Worm (Caenorhabditis elegans) whole organism, L3 larva: ENCODE measurements around the gene cth-2.

ENCODE experiments used
- ZK546.5 ChIP-seq: sonication (generic microtip); optimal IDR thresholded peaks from 2 replicates; lab custom pipeline; 2017; ENCODE audit warnings: missing biosample characterization, missing genetic modification characterization
- ama-1 ChIP-seq: fragments of 150-350 bp; optimal IDR thresholded peaks from 2 replicates; lab custom pipeline; 2018
- ceh-28 ChIP-seq: fragments of 150-350 bp; optimal IDR thresholded peaks from 2 replicates; lab custom pipeline; 2014; ENCODE audit warnings: missing biosample characterization, missing genetic modification reagents, missing genetic modification characterization
- ceh-9 ChIP-seq: sonication (generic microtip); optimal IDR thresholded peaks from 2 replicates; lab custom pipeline; 2018; ENCODE audit warnings: missing biosample characterization, missing genetic modification characterization
- daf-12 ChIP-seq: fragments of 150-350 bp; optimal IDR thresholded peaks from 2 replicates; lab custom pipeline; 2014; ENCODE audit warnings: missing biosample characterization, missing genetic modification reagents, missing genetic modification characterization
- egl-27 ChIP-seq: sonication (generic microtip); optimal IDR thresholded peaks from 4 replicates; lab custom pipeline; 2017; ENCODE audit warnings: missing biosample characterization, missing genetic modification reagents, missing genetic modification characterization
- egl-5 ChIP-seq: fragments of 150-350 bp; optimal IDR thresholded peaks from 2 replicates; lab custom pipeline; 2017; ENCODE audit warnings: missing biosample characterization, missing genetic modification reagents, missing genetic modification characterization, inconsistent platforms
- elt-1 ChIP-seq: fragments of 150-350 bp; optimal IDR thresholded peaks from 2 replicates; lab custom pipeline; 2014; ENCODE audit warnings: missing biosample characterization, missing genetic modification characterization
- elt-2 ChIP-seq: sonication (generic microtip); optimal IDR thresholded peaks from 2 replicates; lab custom pipeline; 2016; ENCODE audit warnings: missing genetic modification reagents, mild to moderate bottlenecking, missing genetic modification characterization, missing compliant biosample characterization
- eor-1 ChIP-seq, 2 experiments: fragments of 150-350 bp; optimal IDR thresholded peaks; 2 replicates each; lab custom pipeline; 2014 to 2018; ENCODE audit warnings: missing biosample characterization in 2 of 2, missing genetic modification characterization in 2 of 2
- fkh-10 ChIP-seq: sonication (generic microtip); optimal IDR thresholded peaks from 2 replicates; lab custom pipeline; 2017; ENCODE audit warnings: missing biosample characterization, missing genetic modification reagents, missing genetic modification characterization
- fkh-2 ChIP-seq: fragments of 150-350 bp; optimal IDR thresholded peaks from 2 replicates; lab custom pipeline; 2014; ENCODE audit warnings: missing biosample characterization, missing genetic modification reagents, missing genetic modification characterization
- fos-1 ChIP-seq: fragments of 150-350 bp; optimal IDR thresholded peaks from 2 replicates; lab custom pipeline; 2014; ENCODE audit warnings: missing biosample characterization, missing genetic modification characterization
- hmg-11 ChIP-seq: sonication (generic microtip); optimal IDR thresholded peaks from 2 replicates; lab custom pipeline; 2016; ENCODE audit warnings: missing genetic modification characterization, missing compliant biosample characterization
- jun-1 ChIP-seq: fragments of 150-350 bp; optimal IDR thresholded peaks from 2 replicates; lab custom pipeline; 2014; ENCODE audit warnings: missing biosample characterization, missing genetic modification reagents, missing genetic modification characterization
- lin-15B ChIP-seq: fragments of 150-350 bp; optimal IDR thresholded peaks from 2 replicates; lab custom pipeline; 2014; ENCODE audit warnings: missing biosample characterization, missing genetic modification characterization
- lin-39 ChIP-seq: fragments of 150-350 bp; optimal IDR thresholded peaks from 2 replicates; lab custom pipeline; 2018; ENCODE audit warnings: missing biosample characterization, missing genetic modification reagents, missing genetic modification characterization
- lsy-12 ChIP-seq: sonication (generic microtip); optimal IDR thresholded peaks from 2 replicates; lab custom pipeline; 2016; ENCODE audit warnings: mild to moderate bottlenecking, missing genetic modification characterization, missing compliant biosample characterization
- mdl-1 ChIP-seq: fragments of 150-350 bp; optimal IDR thresholded peaks from 2 replicates; lab custom pipeline; 2014; ENCODE audit warnings: missing biosample characterization, missing genetic modification characterization
- mml-1 ChIP-seq: fragments of 150-350 bp; sonication (generic microtip); optimal IDR thresholded peaks from 3 replicates; lab custom pipeline; 2014; ENCODE audit warnings: missing biosample characterization, missing genetic modification characterization
- nfya-1 ChIP-seq: sonication (generic microtip); optimal IDR thresholded peaks from 2 replicates; lab custom pipeline; 2017; ENCODE audit warnings: missing genetic modification characterization, mild to moderate bottlenecking, missing compliant biosample characterization, antibody characterized with exemption, moderate library complexity; ENCODE audit not compliant: insufficient read depth
- nhr-11 ChIP-seq: fragments of 150-350 bp; optimal IDR thresholded peaks from 2 replicates; lab custom pipeline; 2014; ENCODE audit warnings: missing biosample characterization, missing genetic modification characterization
- nhr-12 ChIP-seq: fragments of 150-350 bp; optimal IDR thresholded peaks from 2 replicates; lab custom pipeline; 2014; ENCODE audit warnings: missing biosample characterization, missing genetic modification characterization
- nhr-23 ChIP-seq: fragments of 150-350 bp; optimal IDR thresholded peaks from 2 replicates; lab custom pipeline; 2014; ENCODE audit warnings: missing biosample characterization, missing genetic modification reagents, missing genetic modification characterization
- nhr-237 ChIP-seq: fragments of 150-350 bp; optimal IDR thresholded peaks from 2 replicates; lab custom pipeline; 2014; ENCODE audit warnings: missing biosample characterization, missing genetic modification characterization
- nhr-25 ChIP-seq: sonication (generic microtip); optimal IDR thresholded peaks from 2 replicates; lab custom pipeline; 2017; ENCODE audit warnings: missing biosample characterization, missing genetic modification characterization
- nhr-28 ChIP-seq: fragments of 150-350 bp; optimal IDR thresholded peaks from 2 replicates; lab custom pipeline; 2014; ENCODE audit warnings: missing biosample characterization, missing genetic modification characterization
- nhr-67 ChIP-seq: fragments of 150-350 bp; optimal IDR thresholded peaks from 2 replicates; lab custom pipeline; 2014; ENCODE audit warnings: missing biosample characterization, missing genetic modification characterization
- nhr-76 ChIP-seq: fragments of 150-350 bp; sonication (generic microtip); optimal IDR thresholded peaks from 5 replicates; lab custom pipeline; 2014; ENCODE audit warnings: missing biosample characterization, missing genetic modification characterization
- nhr-77 ChIP-seq: fragments of 150-350 bp; optimal IDR thresholded peaks from 2 replicates; lab custom pipeline; 2014; ENCODE audit warnings: missing biosample characterization, missing genetic modification characterization
- pha-4 ChIP-seq: fragments of 150-350 bp; optimal IDR thresholded peaks from 2 replicates; lab custom pipeline; 2014; ENCODE audit warnings: missing biosample characterization, missing genetic modification reagents, missing genetic modification characterization
- pqm-1 ChIP-seq: fragments of 150-350 bp; optimal IDR thresholded peaks from 2 replicates; lab custom pipeline; 2017; ENCODE audit warnings: missing biosample characterization, missing genetic modification characterization, inconsistent platforms
- skn-1 ChIP-seq: fragments of 150-350 bp; optimal IDR thresholded peaks from 2 replicates; lab custom pipeline; 2014; ENCODE audit warnings: missing biosample characterization, missing genetic modification characterization
- snpc-4 ChIP-seq: fragments of 150-350 bp; optimal IDR thresholded peaks from 2 replicates; lab custom pipeline; 2014; ENCODE audit warnings: missing biosample characterization, missing genetic modification characterization
- tbx-2 ChIP-seq: sonication (generic microtip); optimal IDR thresholded peaks from 2 replicates; lab custom pipeline; 2016; ENCODE audit warnings: mild to moderate bottlenecking, missing genetic modification characterization, missing compliant biosample characterization
- unc-39 ChIP-seq: sonication (generic microtip); optimal IDR thresholded peaks from 4 replicates; lab custom pipeline; 2017; ENCODE audit warnings: missing biosample characterization, missing genetic modification characterization
- unc-62 ChIP-seq: fragments of 150-350 bp; sonication (generic microtip); optimal IDR thresholded peaks from 4 replicates; lab custom pipeline; 2014; ENCODE audit warnings: missing biosample characterization, missing genetic modification reagents, missing genetic modification characterization
- ztf-11 ChIP-seq: fragments of 150-350 bp; optimal IDR thresholded peaks from 2 replicates; lab custom pipeline; 2014; ENCODE audit warnings: missing biosample characterization, missing genetic modification characterization

cth-2 gene

ce11 chrII:7024897-7025852, 32.6 kb downstream of the cth-2 start, which contains the start of gene znf-598:
znf-598 (plus strand) TSS chrII:7025802.
- TF ChIP-seq mdl-1 (tag; lab: Kevin White, UChicago) (no peak), ceh-9 (tag; lab: Kevin White, UChicago) (no peak), fos-1 (no peak), skn-1 (no peak), unc-62 (GFP tag; lab: Kevin White, UChicago) (no peak), elt-2 (peak; percentile 72), fkh-2 (tag; lab: Kevin White, UChicago) (no peak), pha-4 (tag; lab: Kevin White, UChicago) (peak; percentile 84), lin-15B (tag; lab: Kevin White, UChicago) (peak; percentile 64), nhr-23 (tag; lab: Kevin White, UChicago) (peak; percentile 16), ztf-11 (no peak), pqm-1 (tag; lab: Kevin White, UChicago) (peak; percentile 40), ama-1 (lab: Kevin White, UChicago) (no peak), snpc-4 (tag; lab: Kevin White, UChicago) (peak; percentile 64), ceh-28 (tag; lab: Kevin White, UChicago) (no peak), tbx-2 (tag; lab: Kevin White, UChicago) (no peak)
- TF ChIP-seq, all 47 proteins: peak for 6

DNA sequence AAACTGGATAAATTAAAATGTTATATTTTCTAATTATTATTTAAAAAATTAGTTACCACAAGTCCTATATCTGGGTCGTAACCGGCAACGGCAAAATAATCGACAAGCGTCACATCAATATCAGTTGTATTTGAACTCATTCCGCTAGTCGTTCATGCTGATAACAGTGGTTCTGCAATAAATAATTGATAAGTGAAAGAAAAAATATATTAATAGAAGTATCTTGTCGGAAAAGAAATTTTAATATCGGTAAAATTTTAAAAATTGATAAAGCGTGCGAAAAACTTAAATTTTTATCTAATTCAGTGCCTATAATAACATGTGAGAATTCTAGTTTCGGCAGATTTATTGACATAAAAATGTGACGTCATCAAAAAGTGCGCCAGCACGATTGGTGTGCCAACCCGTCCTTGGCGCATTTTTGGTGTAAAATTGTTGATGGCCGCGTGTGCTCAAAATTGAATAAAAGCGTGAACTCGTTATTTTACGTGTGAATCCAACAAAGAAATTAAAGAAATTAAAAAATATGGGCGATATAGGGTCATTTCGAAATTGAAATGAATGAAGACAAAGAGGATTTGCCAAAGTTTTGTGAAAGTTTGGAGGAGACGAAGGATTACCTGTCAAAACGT, 35.3 kb downstream of the cth-2 start, which contains the start of the genes lst-6 and lst-5:
Gene lst-6 (minus strand): TSS at position 140 of the 632 bp plus-strand sequence.
Gene lst-5 (plus strand): TSS at position 544 of the 632 bp plus-strand sequence.
- TF ChIP-seq mml-1 (no peak), nhr-28 (no peak), nhr-76 (tag; lab: Kevin White, UChicago) (no peak), unc-39 (tag; lab: Kevin White, UChicago) (no peak), egl-5 (tag; lab: Kevin White, UChicago) (no peak), elt-2 (peak; percentile 94), ceh-28 (tag; lab: Kevin White, UChicago) (peak; percentile 34), fkh-2 (tag; lab: Kevin White, UChicago) (no peak), ama-1 (lab: Kevin White, UChicago) (no peak), tbx-2 (tag; lab: Kevin White, UChicago) (no peak), nhr-77 (tag; lab: Kevin White, UChicago) (no peak), lsy-12 (tag; lab: Kevin White, UChicago) (no peak), pha-4 (tag; lab: Kevin White, UChicago) (peak; percentile 76), lin-39 (tag; lab: Kevin White, UChicago) (no peak), daf-12 (no peak), fkh-10 (GFP tag; lab: Kevin White, UChicago) (peak; percentile 57), nhr-237 (tag; lab: Kevin White, UChicago) (no peak), nhr-25 (tag; lab: Kevin White, UChicago) (no peak), pqm-1 (tag; lab: Kevin White, UChicago) (peak; percentile 30), ZK546.5 (tag; lab: Kevin White, UChicago) (no peak), snpc-4 (tag; lab: Kevin White, UChicago) (peak; percentile 27), hmg-11 (tag; lab: Kevin White, UChicago) (peak; percentile 79), nhr-12 (tag; lab: Kevin White, UChicago) (no peak), egl-27 (tag; lab: Kevin White, UChicago) (no peak), nhr-11 (tag; lab: Kevin White, UChicago) (no peak), mdl-1 (tag; lab: Kevin White, UChicago) (no peak), lin-15B (tag; lab: Kevin White, UChicago) (peak; percentile 72), elt-1 (tag; lab: Kevin White, UChicago) (no peak), jun-1 (tag; lab: Kevin White, UChicago) (peak; percentile 47), nhr-67 (tag; lab: Kevin White, UChicago) (no peak), eor-1 (tag; optimal IDR thresholded peaks at IDR 0.05; lab: Kevin White, UChicago) (no peak), nfya-1 (tag; lab: Kevin White, UChicago) (peak; percentile 67)
